Worm (Caenorhabditis elegans): ENCODE measurements around the gene F46G11.2.
A peak's percentile ranks its signal among the peaks of the same experiment; 100 is the strongest.

F46G11.2 gene

DNA sequence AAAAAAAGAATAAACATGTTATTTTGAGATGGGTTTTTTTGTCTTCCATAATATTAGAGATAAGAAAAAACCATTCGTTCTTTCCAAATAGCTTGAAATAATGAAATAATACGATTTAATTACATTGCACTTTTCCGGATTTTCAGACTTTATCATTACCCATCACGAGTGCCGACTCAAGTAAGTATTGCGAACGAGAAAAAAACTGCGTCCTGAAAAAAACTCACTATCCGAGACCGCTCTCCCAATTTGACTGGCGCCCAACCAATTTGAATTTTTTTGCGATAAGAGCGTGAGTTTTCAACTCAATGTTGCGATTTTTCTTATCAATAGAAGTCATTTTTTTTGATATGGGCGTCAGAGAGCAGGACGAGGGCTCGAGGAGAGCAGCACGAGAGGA, 25.1 kb downstream of the F46G11.2 start:
- TF ChIP-seq elt-2 (tag; optimal IDR thresholded peaks at IDR 0.05) (peak; percentile 98), pqm-1 (tag; optimal IDR thresholded peaks at IDR 0.05) (peak; percentile 76), lin-39 (tag; optimal IDR thresholded peaks at IDR 0.05) (no peak), jun-1 (tag; optimal IDR thresholded peaks at IDR 0.05) (peak; percentile 24), ztf-4 (tag; optimal IDR thresholded peaks at IDR 0.05) (no peak)

DNA sequence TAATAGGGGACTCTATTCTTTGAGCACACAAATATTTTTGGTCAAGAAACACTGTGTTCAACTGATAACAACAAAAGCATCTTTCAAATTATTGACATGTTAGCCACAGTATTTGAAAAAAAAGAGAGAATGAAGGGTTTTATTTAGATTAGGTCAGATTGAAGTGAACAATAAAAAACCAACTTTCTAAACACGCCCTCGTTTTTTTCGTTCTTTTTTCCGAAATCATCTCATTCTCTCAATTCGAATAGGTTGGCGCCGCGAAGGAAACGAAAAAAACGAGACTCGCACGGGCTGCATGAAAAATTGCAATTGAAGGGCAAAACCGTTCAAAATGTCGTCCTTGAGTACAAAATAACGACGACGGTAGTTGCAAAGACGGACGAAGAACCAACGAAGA, 26.4 kb downstream of the F46G11.2 start:
- TF ChIP-seq ceh-82 (tag; optimal IDR thresholded peaks at IDR 0.05) = no peak
- no peak for TF ChIP-seq lin-39 (tag; optimal IDR thresholded peaks at IDR 0.05)
- TF ChIP-seq pqm-1 (tag; optimal IDR thresholded peaks at IDR 0.05) = peak; percentile 48
- TF ChIP-seq tbx-2 (tag; optimal IDR thresholded peaks at IDR 0.05) = no peak
- TF ChIP-seq egl-5 (tag; optimal IDR thresholded peaks at IDR 0.05) = no peak
- TF ChIP-seq sea-2 (GFP tag; optimal IDR thresholded peaks at IDR 0.05) = no peak
- no peak for TF ChIP-seq nhr-28 (tag; optimal IDR thresholded peaks at IDR 0.05)
- no peak for TF ChIP-seq unc-62 (GFP tag; optimal IDR thresholded peaks at IDR 0.05)
- TF ChIP-seq ceh-28 (tag; optimal IDR thresholded peaks at IDR 0.05) = no peak
- TF ChIP-seq ztf-11 (tag; optimal IDR thresholded peaks at IDR 0.05) = no peak
- TF ChIP-seq nhr-25 (tag; optimal IDR thresholded peaks at IDR 0.05) = peak; percentile 35
- TF ChIP-seq nhr-11 (tag; optimal IDR thresholded peaks at IDR 0.05) = no peak
- TF ChIP-seq elt-2 (tag; optimal IDR thresholded peaks at IDR 0.05) = peak; percentile 33

DNA sequence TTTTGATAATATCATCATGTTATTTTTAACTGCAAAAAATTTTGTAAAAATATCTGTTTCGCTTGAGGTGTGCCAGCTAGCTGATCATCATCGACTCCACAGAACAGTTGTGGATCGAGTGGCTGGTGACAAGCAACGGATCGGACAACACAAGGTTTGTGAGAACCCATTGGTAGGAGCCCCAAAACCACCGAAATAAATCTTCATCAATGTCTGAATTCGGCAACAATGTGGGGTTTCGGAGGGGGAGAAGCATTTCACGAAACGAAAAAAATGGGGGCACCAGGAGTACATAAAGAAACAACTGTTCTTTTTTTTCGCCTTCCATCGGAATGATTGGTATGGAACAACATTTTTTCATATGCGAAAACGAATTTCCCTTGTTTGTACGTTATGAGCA, 27.4 kb downstream of the F46G11.2 start:
- TF ChIP-seq lin-39 (tag; optimal IDR thresholded peaks at IDR 0.05) = peak; percentile 34
- TF ChIP-seq eor-1 (tag; optimal IDR thresholded peaks at IDR 0.05) = no peak
- TF ChIP-seq ZK546.5 (tag; optimal IDR thresholded peaks at IDR 0.05) = no peak
- no peak for TF ChIP-seq ceh-82 (tag; optimal IDR thresholded peaks at IDR 0.05)
- no peak for TF ChIP-seq nhr-67 (tag; optimal IDR thresholded peaks at IDR 0.05)
- TF ChIP-seq lsy-12 (tag; optimal IDR thresholded peaks at IDR 0.05) = no peak
- TF ChIP-seq nfya-1 (tag; optimal IDR thresholded peaks at IDR 0.05; ENCODE audit: insufficient read depth) = peak; percentile 20

DNA sequence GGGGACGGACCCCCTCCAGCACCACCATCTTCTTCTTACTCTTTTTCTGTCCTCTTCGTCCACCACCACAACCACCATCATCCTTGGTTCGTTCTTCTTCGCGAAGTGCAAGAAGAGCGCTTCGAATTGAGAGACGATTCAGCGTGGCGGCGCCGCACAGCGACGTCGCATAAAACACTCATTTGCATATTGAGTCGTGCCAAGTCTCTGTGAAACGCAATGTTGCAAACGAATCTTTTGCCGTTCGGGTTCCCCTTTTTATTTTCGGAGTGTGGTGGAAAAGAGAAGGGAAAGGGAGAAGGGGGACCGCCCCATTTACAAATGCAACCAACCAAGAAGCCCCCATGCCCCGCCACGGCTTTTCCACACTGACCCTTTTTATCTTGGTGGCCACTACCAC, 28.4 kb downstream of the F46G11.2 start:
- TF ChIP-seq nhr-12 (tag; optimal IDR thresholded peaks at IDR 0.05) (no peak), lin-39 (tag; optimal IDR thresholded peaks at IDR 0.05) (peak; percentile 59), egl-5 (tag; optimal IDR thresholded peaks at IDR 0.05) (peak; percentile 63), nfya-1 (tag; optimal IDR thresholded peaks at IDR 0.05; ENCODE audit: insufficient read depth) (peak; percentile 72), nhr-76 (tag; optimal IDR thresholded peaks at IDR 0.05) (no peak), ZK546.5 (tag; optimal IDR thresholded peaks at IDR 0.05) (no peak)

DNA sequence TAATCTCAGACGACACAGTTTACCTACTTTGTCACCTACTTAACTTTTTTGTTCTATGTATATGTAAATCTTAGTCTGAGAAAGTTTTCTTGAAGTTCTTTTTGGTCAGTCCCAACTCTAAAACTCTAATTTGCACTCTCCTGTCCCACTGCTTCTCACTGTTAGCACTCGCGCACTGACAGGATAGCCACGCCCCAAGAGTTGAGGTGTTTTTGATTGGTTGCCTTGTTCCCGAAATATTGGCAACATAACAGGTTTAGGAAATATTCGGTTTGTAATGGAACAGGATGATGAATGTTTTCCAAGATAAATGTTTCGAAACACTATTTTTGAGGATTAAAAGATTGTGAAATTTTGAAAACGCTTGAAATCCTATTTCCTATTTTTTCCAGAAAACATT, 29.1 kb downstream of the F46G11.2 start:
- TF ChIP-seq nfya-1 (tag; optimal IDR thresholded peaks at IDR 0.05; ENCODE audit: insufficient read depth) = peak; percentile 95
- TF ChIP-seq pqm-1 (tag; optimal IDR thresholded peaks at IDR 0.05) = no peak
- peak; percentile 1 for TF ChIP-seq lin-39 (tag; optimal IDR thresholded peaks at IDR 0.05)

DNA sequence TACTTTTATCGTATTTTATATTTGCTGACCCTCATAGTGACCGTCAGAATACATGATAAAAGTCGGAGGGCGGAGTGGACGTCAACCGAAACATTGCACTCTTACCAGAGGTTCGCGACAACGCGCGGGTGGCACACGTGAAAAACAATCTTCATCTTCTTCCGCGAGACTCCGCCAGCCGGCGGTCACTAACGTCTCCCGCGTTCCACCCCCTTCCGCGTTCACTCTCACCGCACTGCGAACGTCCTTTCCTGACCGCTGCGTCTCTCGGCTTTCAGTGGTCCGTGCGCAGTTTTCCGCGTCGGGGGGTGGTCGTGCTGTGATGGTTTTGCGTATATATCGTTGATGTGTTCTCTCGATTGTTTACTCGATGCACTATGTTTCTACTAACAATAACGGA, 30.2 kb downstream of the F46G11.2 start:
- TF ChIP-seq ztf-11 (tag; optimal IDR thresholded peaks at IDR 0.05) (no peak), lin-39 (tag; optimal IDR thresholded peaks at IDR 0.05) (peak; percentile 62), nhr-43 (tag; optimal IDR thresholded peaks at IDR 0.05; ENCODE audit: poor library complexity, severe bottlenecking) (peak; percentile 33), nhr-25 (tag; optimal IDR thresholded peaks at IDR 0.05) (peak; percentile 11)

DNA sequence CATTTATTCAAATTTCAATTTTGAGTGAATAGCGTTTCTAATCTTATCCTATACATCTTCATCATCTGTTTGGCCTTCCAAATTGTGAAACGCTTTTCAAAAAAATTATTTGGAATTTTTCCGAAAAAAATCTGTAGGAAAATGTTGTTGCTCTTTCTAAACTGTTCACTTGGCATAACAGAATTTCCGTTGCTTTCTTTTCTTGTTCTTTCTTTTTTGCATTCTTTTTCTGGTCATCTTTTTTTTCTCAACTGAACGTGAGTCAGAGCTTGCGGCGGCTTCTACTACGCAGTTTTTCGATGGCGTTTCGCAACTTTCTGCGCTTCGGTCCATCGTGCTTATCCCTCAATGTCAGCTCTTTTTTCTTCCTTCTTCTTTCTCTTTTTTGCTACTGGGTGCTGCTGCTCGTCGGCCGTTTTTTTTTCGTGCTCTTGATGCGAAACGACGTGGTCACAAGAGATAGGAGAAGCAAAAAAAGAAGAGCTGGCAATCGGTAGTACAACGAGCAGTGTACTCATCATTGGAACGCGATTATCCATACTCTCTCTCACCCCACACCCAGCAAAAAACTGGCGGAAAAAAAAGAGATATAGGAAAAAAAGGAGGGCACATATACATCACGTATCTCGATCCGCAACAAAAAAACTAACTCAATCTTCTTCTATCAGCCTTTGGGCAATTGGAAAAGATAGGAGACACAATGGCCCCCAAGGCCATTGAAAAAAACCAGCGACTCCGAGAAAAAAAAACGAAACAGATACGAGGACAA, 31.9 kb downstream of the F46G11.2 start:
- TF ChIP-seq fkh-10 (GFP tag; optimal IDR thresholded peaks at IDR 0.05) = peak; percentile 71
- TF ChIP-seq nhr-28 (tag; optimal IDR thresholded peaks at IDR 0.05) = no peak
- no peak for TF ChIP-seq tbx-2 (tag; optimal IDR thresholded peaks at IDR 0.05)
- peak; percentile 44 for TF ChIP-seq ama-1 (optimal IDR thresholded peaks at IDR 0.05)
- no peak for TF ChIP-seq egl-27 (tag; optimal IDR thresholded peaks at IDR 0.05)
- peak; percentile 1 for TF ChIP-seq hmg-11 (tag; optimal IDR thresholded peaks at IDR 0.05)
- TF ChIP-seq ZK546.5 (tag; optimal IDR thresholded peaks at IDR 0.05) = no peak
- TF ChIP-seq ztf-11 (tag; optimal IDR thresholded peaks at IDR 0.05) = no peak
- no peak for TF ChIP-seq skn-1 (tag; optimal IDR thresholded peaks at IDR 0.05)
- no peak for TF ChIP-seq egl-5 (tag; optimal IDR thresholded peaks at IDR 0.05)
- peak; percentile 64 for TF ChIP-seq nfya-1 (tag; optimal IDR thresholded peaks at IDR 0.05; ENCODE audit: insufficient read depth)
- no peak for TF ChIP-seq mml-1 (tag; optimal IDR thresholded peaks at IDR 0.05)
- no peak for TF ChIP-seq unc-39 (tag; optimal IDR thresholded peaks at IDR 0.05)

Data from whole organism, L3 larva.